Fruit fly (Drosophila melanogaster): Measurements from ENCODE around the gene CG43732.
A peak's percentile ranks its signal among the peaks of the same experiment; 100 is the strongest.

The CG43732 gene

DNA sequence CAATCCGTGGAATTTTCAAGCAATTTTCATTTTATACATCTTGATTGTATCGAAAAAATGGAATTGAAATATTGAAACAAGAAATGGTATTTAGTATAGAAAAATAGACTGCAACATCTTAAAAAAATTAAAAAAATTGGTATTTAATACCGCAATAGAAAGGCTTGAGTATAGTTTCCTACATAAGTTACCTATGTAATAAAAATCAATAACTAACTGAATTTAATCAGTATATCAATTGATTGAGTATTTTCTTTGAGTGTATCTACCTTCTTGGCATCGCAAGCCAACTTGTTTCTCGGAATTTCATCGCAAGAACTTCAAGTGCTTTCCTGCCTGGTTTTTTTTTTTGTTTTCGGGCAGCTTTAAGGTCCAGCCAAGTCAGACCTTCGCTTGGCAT lies 40.5 kb downstream of the CG43732 start (continued):
- TF ChIP-seq gsb (GFP tag; IDR thresholded peaks at IDR 0.05) (no peak), CG12391 (tag; optimal IDR thresholded peaks at IDR 0.05) (peak; percentile 20), peb (GFP tag; IDR thresholded peaks at IDR 0.05) (no peak), lilli (GFP tag; optimal IDR thresholded peaks at IDR 0.05) (no peak), pros (GFP tag; optimal IDR thresholded peaks at IDR 0.05) (no peak), cwo (GFP tag; optimal IDR thresholded peaks at IDR 0.05) (no peak), Spps (tag; optimal IDR thresholded peaks at IDR 0.05) (no peak), CG13775 (GFP tag; optimal IDR thresholded peaks at IDR 0.05) (no peak), dmrt11E (tag; optimal IDR thresholded peaks at IDR 0.05) (peak; percentile 50), Antp (GFP tag; optimal IDR thresholded peaks at IDR 0.05) (no peak), CG12744 (GFP tag; optimal IDR thresholded peaks at IDR 0.05) (no peak), otp (GFP tag; IDR thresholded peaks at IDR 0.05) (no peak), CG3281 (GFP tag; optimal IDR thresholded peaks at IDR 0.05) (no peak), Fer2 (tag; optimal IDR thresholded peaks at IDR 0.05) (no peak), CG4730 (GFP tag; IDR thresholded peaks at IDR 0.05) (no peak), CTCF (GFP tag; optimal IDR thresholded peaks at IDR 0.05) (no peak), Atf6 (GFP tag; IDR thresholded peaks at IDR 0.05) (no peak), CG7745 (tag; optimal IDR thresholded peaks at IDR 0.05) (no peak), dimm (GFP tag; IDR thresholded peaks at IDR 0.05) (no peak), D19A (tag; optimal IDR thresholded peaks at IDR 0.05) (no peak), hkb (optimal IDR thresholded peaks at IDR 0.05) (no peak), hkb (GFP tag; IDR thresholded peaks at IDR 0.05) (no peak), CG14710 (tag; optimal IDR thresholded peaks at IDR 0.05) (peak; percentile 0), Lim3 (GFP tag; IDR thresholded peaks at IDR 0.05) (no peak), TFAM (GFP tag; optimal IDR thresholded peaks at IDR 0.05) (no peak), CG2678 (tag; optimal IDR thresholded peaks at IDR 0.05) (peak; percentile 16), C15 (GFP tag; IDR thresholded peaks at IDR 0.05) (no peak), CG10209 (GFP tag; optimal IDR thresholded peaks at IDR 0.05) (no peak), esg (GFP tag; conservative IDR thresholded peaks at IDR 0.05) (no peak), Sox102F (GFP tag; optimal IDR thresholded peaks at IDR 0.05) (peak; percentile 18), CG15696 (tag; optimal IDR thresholded peaks at IDR 0.05) (no peak), mirr (GFP tag; optimal IDR thresholded peaks at IDR 0.05) (no peak), CG13624 (GFP tag; optimal IDR thresholded peaks at IDR 0.05) (no peak), CG6254 (GFP tag; optimal IDR thresholded peaks at IDR 0.05) (no peak), Ets97D (GFP tag; optimal IDR thresholded peaks at IDR 0.05) (no peak), vvl (GFP tag; IDR thresholded peaks at IDR 0.05) (no peak), Side (GFP tag; optimal IDR thresholded peaks at IDR 0.05) (no peak), ATbp (GFP tag; optimal IDR thresholded peaks at IDR 0.05) (no peak), CG17568 (GFP tag; optimal IDR thresholded peaks at IDR 0.05) (no peak), insv (GFP tag; optimal IDR thresholded peaks at IDR 0.05) (no peak), CG17612 (GFP tag; IDR thresholded peaks at IDR 0.05) (no peak), D19B (GFP tag; optimal IDR thresholded peaks at IDR 0.05) (no peak), h (optimal IDR thresholded peaks at IDR 0.05) (no peak), CG8944 (GFP tag; optimal IDR thresholded peaks at IDR 0.05) (no peak), HmgD (GFP tag; optimal IDR thresholded peaks at IDR 0.05) (no peak), CG14965 (GFP tag; optimal IDR thresholded peaks at IDR 0.05; ENCODE audit: borderline replicate concordance) (no peak), CG6654 (GFP tag; optimal IDR thresholded peaks at IDR 0.05) (no peak), CG12659 (GFP tag; optimal IDR thresholded peaks at IDR 0.05) (no peak), MTF-1 (GFP tag; optimal IDR thresholded peaks at IDR 0.05; ENCODE audit: borderline replicate concordance) (no peak), CG34224 (GFP tag; IDR thresholded peaks at IDR 0.05; ENCODE audit: partially characterized antibody) (no peak), CG8290 (GFP tag; optimal IDR thresholded peaks at IDR 0.05) (no peak), CG8290 (tag; optimal IDR thresholded peaks at IDR 0.05) (no peak), Dbx (GFP tag; IDR thresholded peaks at IDR 0.05) (no peak), CG10462 (GFP tag; optimal IDR thresholded peaks at IDR 0.05) (no peak)
